Worm (Caenorhabditis elegans) whole organism, L4 larva: ENCODE results near the gene rde-1.
A peak's percentile ranks its signal among the peaks of the same experiment; 100 is the strongest.

Experiments
- egl-27 ChIP-seq: sonication (generic microtip); optimal IDR thresholded peaks from 3 replicates; lab custom pipeline; 2017; ENCODE audit warnings: missing biosample characterization, missing genetic modification reagents, missing genetic modification characterization
- egl-43 ChIP-seq: fragments of 200-800 bp; sonication (Bioruptor generic); IDR thresholded peaks from 2 replicates; pipeline ENCODE4 v1.3.6; 2022; ENCODE audit warnings: missing genetic modification reagents, missing genetic modification characterization, missing compliant biosample characterization
- hlh-30 ChIP-seq: sonication (generic microtip); optimal IDR thresholded peaks from 2 replicates; lab custom pipeline; 2017; ENCODE audit warnings: antibody characterized with exemption, mild to moderate bottlenecking, missing genetic modification characterization, missing compliant biosample characterization; ENCODE audit not compliant: insufficient read depth
- lin-39 ChIP-seq: fragments of 150-350 bp; optimal IDR thresholded peaks from 2 replicates; lab custom pipeline; 2014; ENCODE audit warnings: missing biosample characterization, missing genetic modification reagents, missing genetic modification characterization
- nhr-11 ChIP-seq: fragments of 150-350 bp; optimal IDR thresholded peaks from 2 replicates; lab custom pipeline; 2014; ENCODE audit warnings: missing biosample characterization, missing genetic modification characterization
- php-3 ChIP-seq: fragments of 200-800 bp; sonication (Bioruptor generic); IDR thresholded peaks from 2 replicates; pipeline ENCODE4 v1.3.6; 2022; ENCODE audit warnings: missing genetic modification reagents, missing genetic modification characterization, missing compliant biosample characterization
- tag-97 ChIP-seq: fragments of 200-800 bp; sonication (Bioruptor generic); IDR thresholded peaks from 2 replicates; pipeline ENCODE4 v1.3.6; 2022; ENCODE audit warnings: missing genetic modification characterization, missing compliant biosample characterization

DNA sequence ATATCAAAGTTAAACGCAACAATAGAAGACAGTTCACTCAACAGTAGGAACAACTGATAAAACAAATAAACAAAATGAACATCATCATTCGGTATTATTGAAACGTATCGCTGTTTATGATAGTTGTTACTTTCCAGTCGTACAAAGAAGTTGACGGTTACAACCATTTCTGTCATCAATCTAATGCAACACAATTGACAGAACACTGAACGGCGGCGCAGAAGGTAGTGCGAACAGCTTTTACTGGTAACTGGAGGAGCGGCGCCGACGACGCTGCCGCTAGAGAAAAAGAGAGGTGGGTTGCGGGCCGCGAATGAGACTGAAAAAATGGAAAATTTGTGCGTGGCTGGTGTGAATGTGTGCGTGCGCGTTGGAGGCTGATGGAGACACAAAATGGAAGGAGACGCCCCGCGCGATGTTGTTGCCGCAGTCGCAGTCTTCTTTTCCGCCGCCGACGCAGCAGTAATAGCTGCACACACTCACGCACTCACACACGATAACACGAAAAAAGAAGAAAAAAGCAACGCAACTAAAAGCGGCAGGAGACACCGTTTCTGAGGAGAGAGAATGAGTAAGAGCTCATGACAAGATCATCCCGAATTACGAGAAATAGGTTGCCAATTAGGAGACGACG, 27.2 kb downstream of the rde-1 start:
- no peak for TF ChIP-seq php-3 (GFP tag; lab: Robert Waterston, UW)
- no peak for TF ChIP-seq nhr-11 (tag; lab: Kevin White, UChicago)
- no peak for TF ChIP-seq lin-39 (tag; lab: Kevin White, UChicago)
- TF ChIP-seq tag-97 = no peak
- TF ChIP-seq egl-43 (GFP tag; lab: Robert Waterston, UW) = 0 out of 2 replicates have a peak, but pooled peaks have one; percentile 62
- TF ChIP-seq hlh-30 (tag; lab: Kevin White, UChicago) = no peak
- TF ChIP-seq egl-27 = no peak
